Worm (Caenorhabditis elegans) whole organism, L2 larva: ENCODE measurements around the gene F18A12.7.

Source experiments
- elt-1 ChIP-seq: fragments of 150-350 bp; optimal IDR thresholded peaks from 2 replicates; lab custom pipeline; 2014; ENCODE audit warnings: missing biosample characterization, missing genetic modification characterization
- elt-3 ChIP-seq: sonication (generic microtip); optimal IDR thresholded peaks from 2 replicates; lab custom pipeline; 2017; ENCODE audit warnings: missing biosample characterization, missing genetic modification characterization

ce11 chrII:3439244-3439698 lies 25.0 kb upstream of the F18A12.7 start:
- TF ChIP-seq elt-1 (tag; lab: Kevin White, UChicago) (no peak), elt-3 (no peak)
